Worm (Caenorhabditis elegans) whole organism, L1 larva: ENCODE measurements around the gene erp-44.3.

Experiments used
- C04F5.9 ChIP-seq: sonication (generic microtip); optimal IDR thresholded peaks from 2 replicates; lab custom pipeline; 2016; ENCODE audit warnings: missing genetic modification characterization, missing compliant biosample characterization
- C16A3.4 ChIP-seq: fragments of 150-350 bp; optimal IDR thresholded peaks from 2 replicates; lab custom pipeline; 2014; ENCODE audit warnings: missing biosample characterization, missing genetic modification characterization
- C34B4.2 ChIP-seq: sonication (generic microtip); optimal IDR thresholded peaks from 2 replicates; lab custom pipeline; 2017; ENCODE audit warnings: mild to moderate bottlenecking, missing genetic modification characterization, missing compliant biosample characterization
- aha-1 ChIP-seq: fragments of 150-350 bp; optimal IDR thresholded peaks from 2 replicates; lab custom pipeline; 2014; ENCODE audit warnings: missing biosample characterization, missing genetic modification characterization
- ama-1 ChIP-seq: fragments of 150-350 bp; optimal IDR thresholded peaks from 2 replicates; lab custom pipeline; 2014
- blmp-1 ChIP-seq: fragments of 150-350 bp; optimal IDR thresholded peaks from 2 replicates; lab custom pipeline; 2014; ENCODE audit warnings: missing biosample characterization, missing genetic modification characterization
- ceh-63 ChIP-seq: fragments of 200-800 bp; sonication (Bioruptor generic); optimal IDR thresholded peaks from 2 replicates; lab custom pipeline; 2018; ENCODE audit warnings: mild to moderate bottlenecking, missing genetic modification characterization, missing compliant biosample characterization
- ceh-82 ChIP-seq, 3 experiments: fragments of 150-350 bp in 1 of 3; sonication (generic microtip) in 2 of 3; optimal IDR thresholded peaks; 2 replicates each; lab custom pipeline; 2014 to 2017; ENCODE audit warnings: missing biosample characterization in 3 of 3, missing genetic modification characterization in 3 of 3
- ceh-88 ChIP-seq: fragments of 200-800 bp; sonication (Bioruptor generic); IDR thresholded peaks from 2 replicates; pipeline ENCODE4 v1.3.6; 2022; ENCODE audit warnings: missing genetic modification characterization, missing compliant biosample characterization
- ceh-90 ChIP-seq: sonication (generic microtip); optimal IDR thresholded peaks from 2 replicates; lab custom pipeline; 2016; ENCODE audit warnings: missing genetic modification characterization, missing compliant biosample characterization
- dpl-1 ChIP-seq, 3 experiments: fragments of 150-350 bp in 2 of 3; sonication (generic microtip) in 1 of 3; optimal IDR thresholded peaks; 2 replicates each; lab custom pipeline; 2014 to 2017; ENCODE audit warnings: missing biosample characterization in 3 of 3, missing genetic modification characterization in 3 of 3, missing genetic modification reagents in 3 of 3
- efl-1 ChIP-seq, 4 experiments: fragments of 150-350 bp; optimal IDR thresholded peaks in 3 of 4; peaks in 1 of 4; 1 replicate in 1 of 4; 2 replicates in 3 of 4; lab custom pipeline; 2014; ENCODE audit warnings: missing biosample characterization in 2 of 4, missing genetic modification characterization in 2 of 4, missing genetic modification reagents in 2 of 4
- egl-13 ChIP-seq: sonication (generic microtip); optimal IDR thresholded peaks from 2 replicates; lab custom pipeline; 2016; ENCODE audit warnings: missing genotype, missing genetic modification reagents, missing genetic modification characterization, missing compliant biosample characterization
- egl-27 ChIP-seq, 2 experiments: fragments of 150-350 bp in 1 of 2; sonication (generic microtip); optimal IDR thresholded peaks; 3 replicates each; lab custom pipeline; 2017 to 2018; ENCODE audit warnings: missing biosample characterization in 2 of 2, missing genetic modification characterization in 2 of 2, missing genetic modification reagents in 2 of 2
- elt-3 ChIP-seq, 6 experiments: fragments of 150-350 bp in 1 of 6; sonication (generic microtip); optimal IDR thresholded peaks; 2 replicates each; lab custom pipeline; 2017 to 2018; ENCODE audit warnings: missing biosample characterization in 6 of 6, missing genetic modification characterization in 6 of 6, inconsistent platforms in 1 of 6
- ets-5 ChIP-seq: fragments of 200-800 bp; sonication (Bioruptor generic); IDR thresholded peaks from 2 replicates; pipeline ENCODE4 v1.3.6; 2022; ENCODE audit warnings: missing genetic modification characterization, missing compliant biosample characterization
- fkh-10 ChIP-seq: sonication (generic microtip); optimal IDR thresholded peaks from 2 replicates; lab custom pipeline; 2017; ENCODE audit warnings: missing biosample characterization, missing genetic modification reagents, missing genetic modification characterization
- fkh-4 ChIP-seq: sonication (generic microtip); optimal IDR thresholded peaks from 2 replicates; lab custom pipeline; 2016; ENCODE audit warnings: missing compliant biosample characterization, missing genetic modification characterization, borderline replicate concordance
- fkh-8 ChIP-seq: sonication (generic microtip); optimal IDR thresholded peaks from 2 replicates; lab custom pipeline; 2016; ENCODE audit warnings: mild to moderate bottlenecking, missing genetic modification characterization, missing compliant biosample characterization
- fos-1 ChIP-seq: fragments of 150-350 bp; optimal IDR thresholded peaks from 2 replicates; lab custom pipeline; 2014; ENCODE audit warnings: missing biosample characterization, missing genetic modification characterization
- grh-1 ChIP-seq: fragments of 200-800 bp; sonication (Bioruptor generic); IDR thresholded peaks from 2 replicates; pipeline ENCODE4 v1.3.6; 2022; ENCODE audit warnings: missing genetic modification reagents, missing genetic modification characterization, missing compliant biosample characterization
- hlh-4 ChIP-seq: sonication (generic microtip); optimal IDR thresholded peaks from 2 replicates; lab custom pipeline; 2016; ENCODE audit warnings: mild to moderate bottlenecking, missing genetic modification characterization, missing compliant biosample characterization
- hpl-2 ChIP-seq: fragments of 150-350 bp; optimal IDR thresholded peaks from 2 replicates; lab custom pipeline; 2014; ENCODE audit warnings: missing biosample characterization, missing genetic modification reagents, missing genetic modification characterization
- isw-1 ChIP-seq: fragments of 200-800 bp; sonication (Bioruptor generic); IDR thresholded peaks from 2 replicates; pipeline ENCODE4 v1.3.6; 2022; ENCODE audit warnings: missing genetic modification characterization, missing compliant biosample characterization
- lin-13 ChIP-seq: fragments of 150-350 bp; optimal IDR thresholded peaks from 2 replicates; lab custom pipeline; 2014; ENCODE audit warnings: missing biosample characterization, missing genetic modification reagents, missing genetic modification characterization
- lin-14 ChIP-seq: fragments of 200-800 bp; sonication (Bioruptor generic); optimal IDR thresholded peaks from 2 replicates; lab custom pipeline; 2018; ENCODE audit warnings: mild to moderate bottlenecking, missing genetic modification characterization, moderate library complexity, missing compliant biosample characterization
- lin-15B ChIP-seq: fragments of 150-350 bp; sonication (generic microtip); optimal IDR thresholded peaks from 3 replicates; lab custom pipeline; 2014; ENCODE audit warnings: missing biosample characterization, missing genetic modification characterization
- lin-35 ChIP-seq, 2 experiments: fragments of 150-350 bp; optimal IDR thresholded peaks; 2 replicates each; lab custom pipeline; 2014; ENCODE audit warnings: missing biosample characterization in 2 of 2, missing genetic modification characterization in 2 of 2, missing genetic modification reagents in 2 of 2
- lsy-2 ChIP-seq, 2 experiments: fragments of 150-350 bp; optimal IDR thresholded peaks; 2 replicates each; lab custom pipeline; 2014; ENCODE audit warnings: missing biosample characterization in 2 of 2, missing genetic modification characterization in 2 of 2
- mab-9 ChIP-seq: fragments of 200-800 bp; sonication (Bioruptor generic); IDR thresholded peaks from 2 replicates; pipeline ENCODE4 v1.3.6; 2022; ENCODE audit warnings: missing genetic modification reagents, missing genetic modification characterization, missing compliant biosample characterization
- mep-1 ChIP-seq: fragments of 150-350 bp; optimal IDR thresholded peaks from 2 replicates; lab custom pipeline; 2014; ENCODE audit warnings: missing biosample characterization, missing genetic modification characterization
- nhr-12 ChIP-seq: sonication (generic microtip); optimal IDR thresholded peaks from 2 replicates; lab custom pipeline; 2017; ENCODE audit warnings: missing biosample characterization, missing genetic modification characterization
- nhr-19 ChIP-seq: fragments of 200-800 bp; sonication (Bioruptor generic); conservative IDR thresholded peaks from 2 replicates; pipeline ENCODE4 v1.3.6; 2022; ENCODE audit warnings: missing genetic modification characterization, missing compliant biosample characterization
- nhr-237 ChIP-seq: fragments of 150-350 bp; optimal IDR thresholded peaks from 2 replicates; lab custom pipeline; 2014; ENCODE audit warnings: missing biosample characterization, missing genetic modification characterization
- nhr-47 ChIP-seq: sonication (generic microtip); optimal IDR thresholded peaks from 2 replicates; lab custom pipeline; 2016; ENCODE audit warnings: mild to moderate bottlenecking, missing genetic modification characterization, moderate library complexity, missing compliant biosample characterization
- nhr-71 ChIP-seq: sonication (generic microtip); optimal IDR thresholded peaks from 2 replicates; lab custom pipeline; 2016; ENCODE audit warnings: mild to moderate bottlenecking, missing genetic modification characterization, moderate library complexity, missing compliant biosample characterization
- nhr-84 ChIP-seq: sonication (generic microtip); optimal IDR thresholded peaks from 2 replicates; lab custom pipeline; 2017; ENCODE audit warnings: missing biosample characterization, missing genetic modification characterization
- nhr-85 ChIP-seq: sonication (generic microtip); peaks from one replicate; lab custom pipeline; 2016; ENCODE audit warnings: missing genetic modification characterization, inconsistent platforms, missing compliant biosample characterization
- nhr-90 ChIP-seq: sonication (generic microtip); optimal IDR thresholded peaks from 2 replicates; lab custom pipeline; 2016; ENCODE audit warnings: mild to moderate bottlenecking, missing genetic modification characterization, missing compliant biosample characterization; ENCODE audit not compliant: poor library complexity
- rnt-1 ChIP-seq: sonication (generic microtip); optimal IDR thresholded peaks from 2 replicates; lab custom pipeline; 2016; ENCODE audit warnings: mild to moderate bottlenecking, missing genetic modification characterization, moderate library complexity, missing compliant biosample characterization
- skn-1 ChIP-seq: fragments of 150-350 bp; optimal IDR thresholded peaks from 2 replicates; lab custom pipeline; 2014; ENCODE audit warnings: missing biosample characterization, missing genetic modification characterization
- snpc-4 ChIP-seq: fragments of 150-350 bp; optimal IDR thresholded peaks from 2 replicates; lab custom pipeline; 2014; ENCODE audit warnings: missing biosample characterization, missing genetic modification characterization
- swsn-7 ChIP-seq: sonication (generic microtip); optimal IDR thresholded peaks from 2 replicates; lab custom pipeline; 2016; ENCODE audit warnings: missing genetic modification characterization, missing compliant biosample characterization
- tbx-2 ChIP-seq: sonication (generic microtip); optimal IDR thresholded peaks from 2 replicates; lab custom pipeline; 2016; ENCODE audit warnings: missing genetic modification characterization, missing compliant biosample characterization
- tlp-1 ChIP-seq: fragments of 150-350 bp; optimal IDR thresholded peaks from 2 replicates; lab custom pipeline; 2014; ENCODE audit warnings: missing biosample characterization, missing genetic modification characterization
- unc-130 ChIP-seq: fragments of 150-350 bp; optimal IDR thresholded peaks from 2 replicates; lab custom pipeline; 2017; ENCODE audit warnings: missing biosample characterization, missing genetic modification characterization, inconsistent platforms
- unc-30 ChIP-seq: sonication (generic microtip); optimal IDR thresholded peaks from 2 replicates; lab custom pipeline; 2017; ENCODE audit warnings: missing biosample characterization, missing genetic modification characterization
- unc-62 ChIP-seq: fragments of 150-350 bp; optimal IDR thresholded peaks from 2 replicates; lab custom pipeline; 2014; ENCODE audit warnings: missing biosample characterization, missing genetic modification reagents, missing genetic modification characterization
- unc-86 ChIP-seq: sonication (generic microtip); optimal IDR thresholded peaks from 2 replicates; lab custom pipeline; 2016; ENCODE audit warnings: missing genetic modification characterization, missing compliant biosample characterization
- vab-15 ChIP-seq: sonication (generic microtip); optimal IDR thresholded peaks from 2 replicates; lab custom pipeline; 2017; ENCODE audit warnings: missing genotype, mild to moderate bottlenecking, missing genetic modification characterization, missing compliant biosample characterization
- xbp-1 ChIP-seq: sonication (generic microtip); optimal IDR thresholded peaks from 2 replicates; lab custom pipeline; 2016; ENCODE audit warnings: missing genetic modification characterization, missing compliant biosample characterization
- ztf-11 ChIP-seq, 2 experiments: sonication (generic microtip); optimal IDR thresholded peaks; 2 replicates each; lab custom pipeline; 2016 to 2017; ENCODE audit warnings: missing genetic modification characterization in 2 of 2, missing biosample characterization in 1 of 2, missing compliant biosample characterization in 1 of 2
- ztf-4 ChIP-seq: fragments of 150-350 bp; optimal IDR thresholded peaks from 2 replicates; lab custom pipeline; 2014; ENCODE audit warnings: missing biosample characterization, missing genetic modification characterization

The erp-44.3 gene

DNA sequence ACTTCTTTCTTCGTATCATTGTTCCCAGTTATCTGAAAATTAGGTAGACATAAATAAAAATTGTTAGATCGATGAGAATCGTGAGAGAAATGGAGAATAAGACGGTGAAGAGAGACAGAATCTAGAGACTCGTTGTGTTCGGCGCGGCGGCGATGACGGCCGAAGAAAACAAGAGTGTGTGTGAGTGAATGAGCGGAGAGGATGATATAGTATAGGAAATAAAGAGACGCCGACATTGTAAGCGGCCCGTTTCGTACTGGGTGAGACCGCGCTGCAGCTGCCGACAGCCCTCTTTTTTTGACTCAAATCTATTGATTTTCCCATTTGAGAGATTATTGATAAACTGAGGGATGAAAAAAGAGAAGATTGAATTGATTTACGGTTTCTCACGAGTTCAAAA, 10.3 kb upstream of the erp-44.3 start, which contains the start of gene Y42H9AR.4 (continued):
- TF ChIP-seq egl-13 (tag; lab: Kevin White, UChicago) = no peak
- TF ChIP-seq lin-14 = peak; percentile 80
- TF ChIP-seq C04F5.9 (tag; lab: Kevin White, UChicago) = no peak
- peak; percentile 30 for TF ChIP-seq nhr-71 (tag; lab: Kevin White, UChicago)
- no peak for TF ChIP-seq unc-62 (GFP tag; lab: Kevin White, UChicago)
- no peak for TF ChIP-seq fkh-10 (GFP tag; lab: Kevin White, UChicago)
- no peak for TF ChIP-seq swsn-7 (tag; lab: Kevin White, UChicago)
- TF ChIP-seq grh-1 = no peak
- TF ChIP-seq C34B4.2 (tag; lab: Kevin White, UChicago) = no peak
- no peak for TF ChIP-seq nhr-47 (tag; lab: Kevin White, UChicago)
- TF ChIP-seq ztf-4 (tag; lab: Kevin White, UChicago) = no peak
- no peak for TF ChIP-seq nhr-12
- TF ChIP-seq nhr-84 = no peak
- peak; percentile 4 for TF ChIP-seq fkh-8 (tag; lab: Kevin White, UChicago)
- TF ChIP-seq blmp-1 (tag; lab: Kevin White, UChicago) = peak; percentile 56
- TF ChIP-seq fkh-4 (tag; lab: Kevin White, UChicago) = no peak
- TF ChIP-seq mep-1 (tag; lab: Kevin White, UChicago) = peak; percentile 35
- no peak for TF ChIP-seq nhr-85
- no peak for TF ChIP-seq nhr-237 (tag; lab: Kevin White, UChicago)
- no peak for TF ChIP-seq ama-1 (lab: Kevin White, UChicago)
- TF ChIP-seq elt-3 (tag; optimal IDR thresholded peaks at IDR 0.05; lab: Kevin White, UChicago) = no peak
- peak; percentile 43 for TF ChIP-seq rnt-1
- no peak for TF ChIP-seq egl-27 (tag; optimal IDR thresholded peaks at IDR 0.05; lab: Kevin White, UChicago)
- TF ChIP-seq skn-1 (tag; lab: Kevin White, UChicago) = peak; percentile 22
- TF ChIP-seq isw-1 = no peak
- TF ChIP-seq mab-9 (GFP tag; lab: Robert Waterston, UW) = no peak
- TF ChIP-seq fos-1 (tag; lab: Kevin White, UChicago) = no peak
- no peak for TF ChIP-seq snpc-4
- no peak for TF ChIP-seq ceh-63
- TF ChIP-seq lin-35 (GFP tag; optimal IDR thresholded peaks at IDR 0.05; lab: Kevin White, UChicago) = peak in 1 of 2 experiments; percentile 8
- TF ChIP-seq ceh-88 (GFP tag; lab: Robert Waterston, UW) = no peak
- no peak for TF ChIP-seq unc-130 (tag; lab: Kevin White, UChicago)
- no peak for TF ChIP-seq hlh-4 (tag; lab: Kevin White, UChicago)
- no peak for TF ChIP-seq unc-30
- TF ChIP-seq lin-13 (GFP tag; lab: Kevin White, UChicago) = no peak
- no peak for TF ChIP-seq xbp-1
- TF ChIP-seq dpl-1 (GFP tag; optimal IDR thresholded peaks at IDR 0.05; lab: Kevin White, UChicago) = no peak
- no peak for TF ChIP-seq tlp-1 (tag; lab: Kevin White, UChicago)
- TF ChIP-seq ztf-11 (tag; optimal IDR thresholded peaks at IDR 0.05; lab: Kevin White, UChicago) = no peak
- no peak for TF ChIP-seq tbx-2

- TF ChIP-seq tbx-2 (no peak), skn-1 (tag; lab: Kevin White, UChicago) (no peak), aha-1 (no peak), unc-86 (tag; lab: Kevin White, UChicago) (no peak), vab-15 (tag; lab: Kevin White, UChicago) (peak; percentile 17), lsy-2 (tag; optimal IDR thresholded peaks at IDR 0.05; lab: Kevin White, UChicago) (peak in 1 of 2 experiments; percentile 18), lin-15B (no peak), ets-5 (no peak), hpl-2 (GFP tag; lab: Kevin White, UChicago) (no peak), ceh-82 (tag; optimal IDR thresholded peaks at IDR 0.05; lab: Kevin White, UChicago) (peak in 1 of 3 experiments; percentile 7), nhr-19 (GFP tag; lab: Robert Waterston, UW) (no peak), lin-14 (no peak), ceh-63 (no peak), efl-1 (optimal IDR thresholded peaks at IDR 0.05; lab: Kevin White, UChicago) (peak in 1 of 2 experiments; percentile 72), efl-1 (GFP tag; optimal IDR thresholded peaks at IDR 0.05 in 1 of 2; lab: Kevin White, UChicago) (peak; percentile 81 to 98), C34B4.2 (tag; lab: Kevin White, UChicago) (no peak), ceh-90 (no peak), C16A3.4 (peak; percentile 11), mab-9 (GFP tag; lab: Robert Waterston, UW) (no peak), fos-1 (tag; lab: Kevin White, UChicago) (no peak), xbp-1 (no peak), dpl-1 (GFP tag; optimal IDR thresholded peaks at IDR 0.05; lab: Kevin White, UChicago) (peak; percentile 48 to 85 (median 77)), nhr-90 (tag; lab: Kevin White, UChicago) (no peak), lin-35 (GFP tag; optimal IDR thresholded peaks at IDR 0.05; lab: Kevin White, UChicago) (peak; percentile 67 to 86), blmp-1 (tag; lab: Kevin White, UChicago) (peak; percentile 25)
Measured at ce11 chrIV:8112646-8113045, 9.8 kb upstream of the erp-44.3 start.
